Worm (Caenorhabditis elegans): Measurements from ENCODE around the gene cutl-17.

Gene cutl-17

ce11 chrIV:9477135-9477928 is 20.0 kb upstream of the cutl-17 start, which contains the start of gene wrt-3 (continued):
- TF ChIP-seq hlh-15 (tag; optimal IDR thresholded peaks at IDR 0.05) = peak; percentile 84
- TF ChIP-seq ztf-16 (tag; optimal IDR thresholded peaks at IDR 0.05) = peak; percentile 94
- peak; percentile 95 for TF ChIP-seq syd-9 (tag; optimal IDR thresholded peaks at IDR 0.05)
- peak; percentile 90 for TF ChIP-seq unc-3 (GFP tag; conservative IDR thresholded peaks at IDR 0.05)
- peak; percentile 88 for TF ChIP-seq unc-3 (tag; optimal IDR thresholded peaks at IDR 0.05)
- TF ChIP-seq tbx-7 (tag; optimal IDR thresholded peaks at IDR 0.05) = peak; percentile 57
- peak; percentile 93 for TF ChIP-seq ceh-19 (GFP tag; optimal IDR thresholded peaks at IDR 0.05)
- peak; percentile 86 for TF ChIP-seq eyg-1 (tag; optimal IDR thresholded peaks at IDR 0.05)
- TF ChIP-seq nhr-232 (tag; optimal IDR thresholded peaks at IDR 0.05) = peak; percentile 87
- peak; percentile 80 for TF ChIP-seq zip-5 (tag; optimal IDR thresholded peaks at IDR 0.05)
- TF ChIP-seq unc-42 (tag; optimal IDR thresholded peaks at IDR 0.05) = peak; percentile 43
- peak; percentile 0 for TF ChIP-seq fkh-10 (GFP tag; optimal IDR thresholded peaks at IDR 0.05)
- TF ChIP-seq ceh-48 (tag; optimal IDR thresholded peaks at IDR 0.05) = peak; percentile 94
- peak; percentile 71 for TF ChIP-seq ceh-31 (tag; optimal IDR thresholded peaks at IDR 0.05)
- peak; percentile 92 for TF ChIP-seq sox-2 (GFP tag; IDR thresholded peaks at IDR 0.05)
- peak; percentile 87 for TF ChIP-seq sdc-2 (tag; optimal IDR thresholded peaks at IDR 0.05)
- TF ChIP-seq F13H6.1 (tag; optimal IDR thresholded peaks at IDR 0.05) = peak; percentile 90
- TF ChIP-seq ceh-14 (tag; optimal IDR thresholded peaks at IDR 0.05) = peak; percentile 84
- TF ChIP-seq pha-4 (tag; optimal IDR thresholded peaks at IDR 0.05) = no peak
- peak; percentile 50 for TF ChIP-seq nfya-1 (tag; optimal IDR thresholded peaks at IDR 0.05)
- TF ChIP-seq ceh-2 (tag; optimal IDR thresholded peaks at IDR 0.05) = peak; percentile 89
- peak; percentile 53 for TF ChIP-seq pag-3 (tag; optimal IDR thresholded peaks at IDR 0.05; ENCODE audit: borderline replicate concordance)
- TF ChIP-seq pat-9 (tag; optimal IDR thresholded peaks at IDR 0.05) = peak; percentile 93
- TF ChIP-seq K09A11.1 (tag; optimal IDR thresholded peaks at IDR 0.05; ENCODE audit: insufficient read depth) = peak; percentile 77
- peak; percentile 97 for TF ChIP-seq fax-1 (tag; optimal IDR thresholded peaks at IDR 0.05)
- peak; percentile 84 for TF ChIP-seq hlh-8 (tag; optimal IDR thresholded peaks at IDR 0.05)
- peak; percentile 73 for TF ChIP-seq dve-1 (tag; optimal IDR thresholded peaks at IDR 0.05)
- peak; percentile 93 for TF ChIP-seq ceh-34 (tag; optimal IDR thresholded peaks at IDR 0.05)
- TF ChIP-seq elt-2 (tag; optimal IDR thresholded peaks at IDR 0.05) = peak; percentile 97
- peak; percentile 95 for TF ChIP-seq che-1 (tag; optimal IDR thresholded peaks at IDR 0.05)
- peak; percentile 19 for TF ChIP-seq ceh-30 (tag; optimal IDR thresholded peaks at IDR 0.05)
- no peak for TF ChIP-seq pqm-1 (tag; optimal IDR thresholded peaks at IDR 0.05)
- peak; percentile 90 for TF ChIP-seq dmd-4 (tag; optimal IDR thresholded peaks at IDR 0.05; ENCODE audit: borderline replicate concordance)
- TF ChIP-seq ceh-22 (tag; optimal IDR thresholded peaks at IDR 0.05) = peak; percentile 17
- peak; percentile 90 for TF ChIP-seq ceh-45 (GFP tag; IDR thresholded peaks at IDR 0.05)
- TF ChIP-seq K02D7.2 (tag; optimal IDR thresholded peaks at IDR 0.05) = peak; percentile 94
- peak; percentile 79 for TF ChIP-seq rnt-1 (tag; optimal IDR thresholded peaks at IDR 0.05)
- no peak for TF ChIP-seq pax-1 (tag; optimal IDR thresholded peaks at IDR 0.05)
- peak; percentile 80 for TF ChIP-seq elt-4 (tag; optimal IDR thresholded peaks at IDR 0.05)
- peak; percentile 92 for TF ChIP-seq unc-86 (tag; optimal IDR thresholded peaks at IDR 0.05)
- no peak for TF ChIP-seq pros-1 (tag; optimal IDR thresholded peaks at IDR 0.05)
- TF ChIP-seq ceh-24 (tag; optimal IDR thresholded peaks at IDR 0.05) = peak; percentile 90
- TF ChIP-seq pha-2 (tag; optimal IDR thresholded peaks at IDR 0.05) = peak; percentile 89
- peak; percentile 14 for TF ChIP-seq hlh-30 (tag; optimal IDR thresholded peaks at IDR 0.05; ENCODE audit: insufficient read depth)
- TF ChIP-seq lim-6 (tag; optimal IDR thresholded peaks at IDR 0.05) = peak; percentile 83

All from whole organism, late embryonic.